Worm (Caenorhabditis elegans): Measurements from ENCODE around the gene nlp-51.
A peak's percentile ranks its signal among the peaks of the same experiment; 100 is the strongest.

nlp-51 gene

ce11 chrII:11293433-11293832, 26.1 kb downstream of the nlp-51 start, which contains the start of gene C47G2.4 (continued):
- TF ChIP-seq nhr-10 (tag; optimal IDR thresholded peaks at IDR 0.05) (no peak), nhr-23 (tag; optimal IDR thresholded peaks at IDR 0.05) (no peak), lin-13 (GFP tag; optimal IDR thresholded peaks at IDR 0.05) (peak; percentile 79)

- TF ChIP-seq nhr-25 (tag; optimal IDR thresholded peaks at IDR 0.05) (peak; percentile 62), nhr-21 (tag; optimal IDR thresholded peaks at IDR 0.05) (peak; percentile 51), sem-4 (tag; optimal IDR thresholded peaks at IDR 0.05) (no peak), unc-62 (GFP tag; optimal IDR thresholded peaks at IDR 0.05) (no peak), nhr-23 (tag; optimal IDR thresholded peaks at IDR 0.05) (no peak), fos-1 (tag; optimal IDR thresholded peaks at IDR 0.05) (peak; percentile 35), C34F6.9 (tag; optimal IDR thresholded peaks at IDR 0.05) (no peak), lsy-2 (tag; optimal IDR thresholded peaks at IDR 0.05) (peak in 1 of 2 experiments; percentile 73), gmeb-1 (tag; optimal IDR thresholded peaks at IDR 0.05) (peak; percentile 78), sma-3 (GFP tag; optimal IDR thresholded peaks at IDR 0.05) (peak; percentile 64), egl-27 (tag; optimal IDR thresholded peaks at IDR 0.05) (no peak), sma-9 (GFP tag; optimal IDR thresholded peaks at IDR 0.05) (peak; percentile 63), sma-9 (tag; optimal IDR thresholded peaks at IDR 0.05) (no peak), nhr-11 (tag; optimal IDR thresholded peaks at IDR 0.05) (no peak), crh-2 (tag; optimal IDR thresholded peaks at IDR 0.05) (peak; percentile 38), snpc-4 (tag; optimal IDR thresholded peaks at IDR 0.05) (no peak), unc-55 (GFP tag; optimal IDR thresholded peaks at IDR 0.05) (peak; percentile 9)
Measured at ce11 chrII:11290109-11290784, 29.2 kb downstream of the nlp-51 start, which contains the start of gene C47G2.3. Gene C47G2.3 (minus strand): TSS chrII:11290159.

DNA sequence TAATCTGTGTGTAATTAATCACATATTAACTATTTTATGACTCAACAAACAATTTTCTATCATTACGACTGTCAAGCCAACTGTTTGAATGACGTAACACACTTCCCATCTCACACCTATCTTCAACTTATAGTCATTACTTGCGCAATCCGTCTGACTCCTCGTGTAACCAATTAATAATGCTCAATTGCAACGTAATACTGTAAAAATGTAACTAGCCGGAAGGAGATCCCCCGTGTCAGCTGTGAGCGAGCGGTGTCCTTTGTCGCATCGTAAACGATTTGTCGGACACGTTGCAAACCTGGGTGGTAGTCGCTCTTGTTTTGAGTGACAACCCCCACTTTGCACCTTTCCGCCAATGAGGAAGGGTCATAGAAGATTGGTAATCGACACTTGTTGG, 31.3 kb downstream of the nlp-51 start:
- TF ChIP-seq alr-1 (tag; optimal IDR thresholded peaks at IDR 0.05): no peak
- TF ChIP-seq unc-62 (GFP tag; optimal IDR thresholded peaks at IDR 0.05): no peak
- TF ChIP-seq nhr-6 (tag; optimal IDR thresholded peaks at IDR 0.05): no peak
- no peak for TF ChIP-seq skn-1 (tag; optimal IDR thresholded peaks at IDR 0.05)
- no peak for TF ChIP-seq dmd-4 (tag; optimal IDR thresholded peaks at IDR 0.05)
- no peak for TF ChIP-seq F13H6.1 (tag; optimal IDR thresholded peaks at IDR 0.05)
- TF ChIP-seq mbf-1 (tag; optimal IDR thresholded peaks at IDR 0.05): no peak
- no peak for TF ChIP-seq C34F6.9 (tag; optimal IDR thresholded peaks at IDR 0.05)
- no peak for TF ChIP-seq lin-13 (GFP tag; optimal IDR thresholded peaks at IDR 0.05)
- TF ChIP-seq peb-1 (tag; optimal IDR thresholded peaks at IDR 0.05): no peak
- TF ChIP-seq gmeb-1 (tag; optimal IDR thresholded peaks at IDR 0.05): no peak
- TF ChIP-seq fos-1 (tag; optimal IDR thresholded peaks at IDR 0.05): no peak
- TF ChIP-seq ama-1 (optimal IDR thresholded peaks at IDR 0.05): no peak

- no peak for TF ChIP-seq crh-2 (tag; optimal IDR thresholded peaks at IDR 0.05)
- TF ChIP-seq egl-27 (tag; optimal IDR thresholded peaks at IDR 0.05): no peak
- no peak for TF ChIP-seq alr-1 (tag; optimal IDR thresholded peaks at IDR 0.05)
- no peak for TF ChIP-seq dmd-4 (tag; optimal IDR thresholded peaks at IDR 0.05)
- TF ChIP-seq mbf-1 (tag; optimal IDR thresholded peaks at IDR 0.05): no peak
- no peak for TF ChIP-seq nhr-25 (tag; optimal IDR thresholded peaks at IDR 0.05)
Measured at ce11 chrII:11286445-11286844, 33.0 kb downstream of the nlp-51 start.

- TF ChIP-seq unc-55 (GFP tag; optimal IDR thresholded peaks at IDR 0.05) (no peak), fos-1 (tag; optimal IDR thresholded peaks at IDR 0.05) (peak; percentile 32)
Measured at ce11 chrII:11285282-11285933, 34.1 kb downstream of the nlp-51 start.

- TF ChIP-seq mdl-1 (tag; optimal IDR thresholded peaks at IDR 0.05) (no peak), ztf-1 (GFP tag; conservative IDR thresholded peaks at IDR 0.05) (no peak), nhr-12 (tag; optimal IDR thresholded peaks at IDR 0.05) (no peak), unc-55 (GFP tag; optimal IDR thresholded peaks at IDR 0.05) (no peak), R02D3.7 (tag; optimal IDR thresholded peaks at IDR 0.05) (no peak), ztf-11 (tag; optimal IDR thresholded peaks at IDR 0.05) (no peak), ceh-82 (tag; optimal IDR thresholded peaks at IDR 0.05) (no peak), ZK546.5 (tag; optimal IDR thresholded peaks at IDR 0.05) (no peak), sma-9 (GFP tag; optimal IDR thresholded peaks at IDR 0.05) (no peak), sma-9 (tag; optimal IDR thresholded peaks at IDR 0.05) (no peak), lin-39 (tag; optimal IDR thresholded peaks at IDR 0.05) (no peak), sem-4 (tag; optimal IDR thresholded peaks at IDR 0.05) (no peak), egl-27 (tag; optimal IDR thresholded peaks at IDR 0.05) (no peak), peb-1 (tag; optimal IDR thresholded peaks at IDR 0.05) (no peak), mbf-1 (tag; optimal IDR thresholded peaks at IDR 0.05) (no peak), nhr-11 (tag; optimal IDR thresholded peaks at IDR 0.05) (no peak)
Measured at ce11 chrII:11284701-11285100, 34.8 kb downstream of the nlp-51 start.

All from whole organism, L2 larva.